Worm (Caenorhabditis elegans) whole organism, young adult: Measurements from ENCODE around the gene sri-27.

Experiments
- B0019.2 ChIP-seq: fragments of 200-800 bp; sonication (Bioruptor generic); conservative IDR thresholded peaks from 2 replicates; pipeline ENCODE4 v1.3.6; 2022; ENCODE audit warnings: missing genetic modification reagents, missing genetic modification characterization, missing compliant biosample characterization
- B0261.1 ChIP-seq: sonication (generic microtip); optimal IDR thresholded peaks from 2 replicates; lab custom pipeline; 2016; ENCODE audit warnings: mild to moderate bottlenecking, missing genetic modification characterization, moderate library complexity, missing compliant biosample characterization
- B0336.3 ChIP-seq: fragments of 200-800 bp; sonication (Bioruptor generic); IDR thresholded peaks from 2 replicates; pipeline ENCODE4 v1.3.6; 2022; ENCODE audit warnings: missing genetic modification characterization, missing compliant biosample characterization
- C17E4.6 ChIP-seq: fragments of 200-800 bp; sonication (Bioruptor generic); IDR thresholded peaks from 2 replicates; pipeline ENCODE4 v1.3.6; 2022; ENCODE audit warnings: missing genetic modification reagents, missing genetic modification characterization, missing compliant biosample characterization
- D2030.7 ChIP-seq: fragments of 200-800 bp; sonication (Bioruptor generic); IDR thresholded peaks from 2 replicates; pipeline ENCODE4 v1.3.6; 2022; ENCODE audit warnings: missing genetic modification reagents, missing genetic modification characterization, missing compliant biosample characterization
- F10E7.11 ChIP-seq: sonication (generic microtip); optimal IDR thresholded peaks from 2 replicates; lab custom pipeline; 2017; ENCODE audit warnings: mild to moderate bottlenecking, missing genetic modification characterization, moderate library complexity, missing compliant biosample characterization
- F22D6.2 ChIP-seq: sonication (generic microtip); optimal IDR thresholded peaks from 2 replicates; lab custom pipeline; 2016; ENCODE audit warnings: mild to moderate bottlenecking, missing genetic modification characterization, missing compliant biosample characterization
- F39B2.1 ChIP-seq: fragments of 200-800 bp; sonication (Bioruptor generic); IDR thresholded peaks from 2 replicates; pipeline ENCODE4 v1.3.6; 2022; ENCODE audit warnings: missing genetic modification reagents, missing genetic modification characterization, missing compliant biosample characterization
- F57A8.1 ChIP-seq: fragments of 200-800 bp; sonication (Bioruptor generic); optimal IDR thresholded peaks from 2 replicates; lab custom pipeline; 2018; ENCODE audit warnings: mild to moderate bottlenecking, missing genetic modification characterization, moderate library complexity, missing compliant biosample characterization
- K11D2.4 ChIP-seq: fragments of 200-800 bp; sonication (Bioruptor generic); IDR thresholded peaks from 2 replicates; pipeline ENCODE4 v1.3.6; 2022; ENCODE audit warnings: missing genetic modification reagents, missing genetic modification characterization, missing compliant biosample characterization
- K12H6.12 ChIP-seq: fragments of 200-800 bp; sonication (Bioruptor generic); optimal IDR thresholded peaks from 2 replicates; lab custom pipeline; 2018; ENCODE audit warnings: mild to moderate bottlenecking, missing genetic modification characterization, missing compliant biosample characterization
- T07F8.4 ChIP-seq: sonication (generic microtip); optimal IDR thresholded peaks from 2 replicates; lab custom pipeline; 2016; ENCODE audit warnings: mild to moderate bottlenecking, missing genetic modification characterization, moderate library complexity, missing compliant biosample characterization
- Y53F4B.3 ChIP-seq: fragments of 200-800 bp; sonication (Bioruptor generic); IDR thresholded peaks from 2 replicates; pipeline ENCODE4 v1.3.6; 2022; ENCODE audit warnings: missing genetic modification reagents, missing genetic modification characterization, missing compliant biosample characterization
- ccch-3 ChIP-seq: fragments of 200-800 bp; sonication (Bioruptor generic); optimal IDR thresholded peaks from 2 replicates; lab custom pipeline; 2018; ENCODE audit warnings: mild to moderate bottlenecking, missing genetic modification characterization, missing compliant biosample characterization
- cebp-1 ChIP-seq, 2 experiments: fragments of 200-800 bp in 1 of 2; sonication (Bioruptor generic) in 1 of 2; sonication (generic microtip) in 1 of 2; IDR thresholded peaks in 1 of 2; optimal IDR thresholded peaks in 1 of 2; 2 replicates each; pipeline versions ENCODE4 v1.3.6 to Lab custom; 2017 to 2022; ENCODE audit warnings: missing compliant biosample characterization in 2 of 2, missing genetic modification characterization in 2 of 2, mild to moderate bottlenecking in 1 of 2, missing genetic modification reagents in 1 of 2, moderate library complexity in 1 of 2
- cebp-2 ChIP-seq: fragments of 200-800 bp; sonication (Bioruptor generic); IDR thresholded peaks from 2 replicates; pipeline ENCODE4 v1.3.6; 2022; ENCODE audit warnings: missing genetic modification characterization, missing compliant biosample characterization
- ceh-27 ChIP-seq: fragments of 200-800 bp; sonication (Bioruptor generic); optimal IDR thresholded peaks from 2 replicates; lab custom pipeline; 2018; ENCODE audit warnings: mild to moderate bottlenecking, missing genetic modification characterization, moderate library complexity, missing compliant biosample characterization
- ceh-91 ChIP-seq: fragments of 200-800 bp; sonication (Bioruptor generic); IDR thresholded peaks from 2 replicates; pipeline ENCODE4 v1.3.6; 2022; ENCODE audit warnings: missing genetic modification reagents, missing genetic modification characterization, missing compliant biosample characterization
- dox-1 ChIP-seq: fragments of 200-800 bp; sonication (Bioruptor generic); IDR thresholded peaks from 2 replicates; pipeline ENCODE4 v1.3.6; 2022; ENCODE audit warnings: missing genetic modification reagents, missing genetic modification characterization, missing compliant biosample characterization
- efl-1 ChIP-seq: fragments of 150-350 bp; optimal IDR thresholded peaks from 2 replicates; lab custom pipeline; 2014; ENCODE audit warnings: missing biosample characterization, missing genetic modification reagents, missing genetic modification characterization
- egl-18 ChIP-seq: fragments of 200-800 bp; sonication (Bioruptor generic); IDR thresholded peaks from 2 replicates; pipeline ENCODE4 v1.3.6; 2022; ENCODE audit warnings: missing genetic modification reagents, missing genetic modification characterization, missing compliant biosample characterization
- hmg-1.2 ChIP-seq: fragments of 200-800 bp; sonication (Bioruptor generic); IDR thresholded peaks from 2 replicates; pipeline ENCODE4 v1.3.6; 2022; ENCODE audit warnings: missing genetic modification reagents, missing genetic modification characterization, missing compliant biosample characterization
- hrde-1 ChIP-seq: sonication (generic microtip); optimal IDR thresholded peaks from 2 replicates; lab custom pipeline; 2016; ENCODE audit warnings: missing genetic modification characterization, mild to moderate bottlenecking, missing compliant biosample characterization, moderate library complexity, missing genotype, missing genetic modification reagents, borderline replicate concordance
- lin-26 ChIP-seq: fragments of 200-800 bp; sonication (Bioruptor generic); IDR thresholded peaks from 2 replicates; pipeline ENCODE4 v1.3.6; 2022; ENCODE audit warnings: missing genetic modification reagents, missing genetic modification characterization, missing compliant biosample characterization
- lin-35 ChIP-seq, 3 experiments: fragments of 150-350 bp in 2 of 3; sonication (generic microtip) in 1 of 3; optimal IDR thresholded peaks; 2 replicates each; lab custom pipeline; 2014 to 2018; ENCODE audit warnings: missing biosample characterization in 3 of 3, missing genetic modification characterization in 3 of 3, missing genetic modification reagents in 3 of 3
- lin-40 ChIP-seq: sonication (generic microtip); optimal IDR thresholded peaks from 2 replicates; lab custom pipeline; 2016; ENCODE audit warnings: missing genetic modification characterization, mild to moderate bottlenecking, missing compliant biosample characterization, missing genotype, missing genetic modification reagents
- lin-54 ChIP-seq: fragments of 200-800 bp; sonication (Bioruptor generic); optimal IDR thresholded peaks from 2 replicates; lab custom pipeline; 2018; ENCODE audit warnings: mild to moderate bottlenecking, missing genetic modification characterization, missing compliant biosample characterization
- madf-8 ChIP-seq: fragments of 200-800 bp; sonication (Bioruptor generic); conservative IDR thresholded peaks from 2 replicates; pipeline ENCODE4 v1.3.6; 2022; ENCODE audit warnings: missing genetic modification reagents, missing genetic modification characterization, missing compliant biosample characterization
- mcd-1 ChIP-seq: fragments of 200-800 bp; sonication (Bioruptor generic); IDR thresholded peaks from 2 replicates; pipeline ENCODE4 v1.3.6; 2022; ENCODE audit warnings: missing genetic modification reagents, missing genetic modification characterization, missing compliant biosample characterization
- mes-4 ChIP-seq: sonication (generic microtip); optimal IDR thresholded peaks from 2 replicates; lab custom pipeline; 2016; ENCODE audit warnings: missing genotype, missing genetic modification characterization, missing compliant biosample characterization
- mxl-1 ChIP-seq: sonication (generic microtip); optimal IDR thresholded peaks from 2 replicates; lab custom pipeline; 2016; ENCODE audit warnings: missing genetic modification characterization, missing compliant biosample characterization
- nhr-27 ChIP-seq: fragments of 200-800 bp; sonication (Bioruptor generic); optimal IDR thresholded peaks from 2 replicates; lab custom pipeline; 2018; ENCODE audit warnings: mild to moderate bottlenecking, missing genetic modification characterization, moderate library complexity, missing compliant biosample characterization
- repo-1 ChIP-seq: sonication (generic microtip); optimal IDR thresholded peaks from 2 replicates; lab custom pipeline; 2017; ENCODE audit warnings: mild to moderate bottlenecking, missing genetic modification characterization, missing compliant biosample characterization
- snpc-3.4 ChIP-seq: sonication (generic microtip); optimal IDR thresholded peaks from 2 replicates; lab custom pipeline; 2017; ENCODE audit warnings: missing genetic modification characterization, mild to moderate bottlenecking, missing compliant biosample characterization, antibody characterized with exemption, moderate library complexity, missing genotype, missing genetic modification reagents
- somi-1 ChIP-seq: fragments of 200-800 bp; sonication (Bioruptor generic); optimal IDR thresholded peaks from 2 replicates; lab custom pipeline; 2018; ENCODE audit warnings: mild to moderate bottlenecking, missing genetic modification characterization, missing compliant biosample characterization
- sptf-2 ChIP-seq: fragments of 200-800 bp; sonication (Bioruptor generic); optimal IDR thresholded peaks from 2 replicates; lab custom pipeline; 2018; ENCODE audit warnings: mild to moderate bottlenecking, missing genetic modification characterization, missing compliant biosample characterization
- tlf-1 ChIP-seq: fragments of 200-800 bp; sonication (Bioruptor generic); optimal IDR thresholded peaks from 2 replicates; lab custom pipeline; 2018; ENCODE audit warnings: mild to moderate bottlenecking, missing genetic modification characterization, missing compliant biosample characterization
- zfh-2 ChIP-seq: fragments of 200-800 bp; sonication (Bioruptor generic); conservative IDR thresholded peaks from 2 replicates; pipeline ENCODE4 v1.3.6; 2022; ENCODE audit warnings: missing genetic modification reagents, missing genetic modification characterization, missing compliant biosample characterization
- ztf-22 ChIP-seq: fragments of 200-800 bp; sonication (Bioruptor generic); optimal IDR thresholded peaks from 2 replicates; lab custom pipeline; 2018; ENCODE audit warnings: mild to moderate bottlenecking, missing genetic modification characterization, moderate library complexity, missing compliant biosample characterization
- ztf-3 ChIP-seq: fragments of 200-800 bp; sonication (Bioruptor generic); optimal IDR thresholded peaks from 2 replicates; lab custom pipeline; 2018; ENCODE audit warnings: mild to moderate bottlenecking, missing genetic modification characterization, missing compliant biosample characterization

The sri-27 gene

DNA sequence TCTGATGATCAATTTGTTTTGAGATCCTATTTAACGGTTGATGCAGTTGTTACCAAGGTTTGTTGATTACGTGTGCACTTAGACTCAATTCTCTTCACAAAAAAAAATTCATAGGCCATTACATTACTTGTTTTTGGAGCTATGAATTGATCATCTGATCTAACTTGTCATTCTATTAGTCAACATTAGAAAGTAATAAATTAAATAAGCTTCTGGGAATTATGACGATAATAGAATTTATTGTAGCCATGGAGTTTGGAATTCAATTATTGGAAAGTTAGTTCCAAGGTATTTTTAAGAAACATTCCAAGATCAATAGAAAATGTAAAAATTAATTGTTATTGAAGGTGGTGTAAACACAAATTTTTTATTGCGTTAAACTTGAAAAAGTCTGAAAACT lies 7.2 kb upstream of the sri-27 start (continued):
- TF ChIP-seq F22D6.2 (tag; lab: Kevin White, UChicago) (no peak), snpc-3.4 (tag; lab: Kevin White, UChicago) (no peak), somi-1 (no peak), K12H6.12 (no peak), tlf-1 (GFP tag; lab: Kevin White, UChicago) (no peak), lin-26 (no peak), F39B2.1 (GFP tag; lab: Robert Waterston, UW) (no peak)
- TF ChIP-seq, all 124 proteins: peak for 0

DNA sequence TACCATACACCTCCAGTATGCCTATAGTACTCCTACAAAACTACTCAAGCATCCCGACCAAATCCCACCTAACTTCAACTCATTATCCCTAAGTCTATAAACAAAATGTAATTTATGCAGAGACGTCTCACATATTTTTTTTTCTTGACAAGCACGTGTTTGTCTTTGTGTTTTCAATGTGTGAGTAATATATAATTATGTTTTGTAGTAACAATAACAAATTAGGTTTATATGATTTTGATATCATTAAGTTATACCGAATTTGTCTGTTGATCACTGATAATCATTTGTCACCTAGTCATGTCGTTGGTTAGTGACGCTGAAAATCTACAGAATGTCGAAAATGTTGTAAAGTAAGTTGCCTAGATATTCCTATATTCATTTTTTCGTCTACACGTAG lies 5.5 kb upstream of the sri-27 start, which contains the start of gene srw-102:
Gene srw-102 (plus strand): TSS at position 301 of the 400 bp plus-strand sequence.
- TF ChIP-seq efl-1 (GFP tag; lab: Kevin White, UChicago), result no peak
- TF ChIP-seq nhr-27, result no peak
- TF ChIP-seq hmg-1.2 (GFP tag; lab: Robert Waterston, UW), result no peak
- no peak for TF ChIP-seq egl-18 (GFP tag; lab: Robert Waterston, UW)
- no peak for TF ChIP-seq ceh-91 (GFP tag; lab: Robert Waterston, UW)
- no peak for TF ChIP-seq ztf-22 (GFP tag; lab: Kevin White, UChicago)
- TF ChIP-seq B0019.2 (GFP tag; lab: Robert Waterston, UW), result no peak
- TF ChIP-seq lin-54, result no peak
- TF ChIP-seq cebp-1 (GFP tag; IDR thresholded peaks at IDR 0.05; lab: Robert Waterston, UW), result no peak
- TF ChIP-seq cebp-1 (tag; optimal IDR thresholded peaks at IDR 0.05; lab: Kevin White, UChicago), result no peak
- TF ChIP-seq T07F8.4, result no peak
- no peak for TF ChIP-seq ztf-3

DNA sequence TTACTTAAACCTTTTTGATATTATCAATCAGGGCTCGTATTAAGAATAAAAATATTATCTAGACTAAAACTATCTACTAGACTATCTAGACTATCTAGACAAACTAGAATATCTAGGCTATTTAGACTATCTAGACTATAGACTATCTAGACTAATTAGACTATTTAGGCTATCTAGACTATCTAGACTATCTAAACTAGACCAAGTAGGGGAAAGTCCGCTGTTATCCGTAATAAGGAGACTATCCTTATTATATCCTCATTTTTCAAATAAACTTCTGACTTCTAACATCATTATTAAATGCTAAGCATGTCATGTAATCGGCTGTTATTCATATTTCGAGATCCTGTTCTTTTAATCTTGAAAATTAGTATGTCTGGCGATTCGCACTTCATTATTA lies 3.5 kb upstream of the sri-27 start, which contains the start of gene srw-101:
Gene srw-101 (plus strand): TSS at position 301 of the 400 bp plus-strand sequence.
- TF ChIP-seq lin-35 (GFP tag; optimal IDR thresholded peaks at IDR 0.05; lab: Kevin White, UChicago), result no peak

DNA sequence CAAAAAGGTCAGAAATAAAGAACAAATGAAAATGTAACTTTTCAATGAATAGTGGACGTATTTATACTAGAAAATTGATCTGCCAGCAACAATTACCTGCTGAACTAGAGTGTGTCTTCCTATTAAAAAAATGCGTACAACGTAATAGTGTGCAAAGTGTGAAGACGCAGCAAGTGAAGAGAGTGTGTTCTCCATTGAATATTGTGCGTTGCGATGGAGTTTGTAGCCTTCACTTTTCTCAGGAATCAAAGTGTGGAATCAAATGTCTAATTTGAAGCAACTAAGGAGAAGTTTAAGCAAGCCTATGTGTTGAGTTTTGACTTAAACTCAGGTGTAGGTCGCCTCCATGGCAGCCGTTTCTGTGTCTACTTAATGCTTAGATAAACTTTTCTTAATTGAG lies 6.5 kb downstream of the sri-27 start, which contains the start of gene gst-21:
Gene gst-21 (minus strand): TSS at position 101 of the 400 bp plus-strand sequence.
- TF ChIP-seq K11D2.4 (GFP tag; lab: Robert Waterston, UW) (no peak), lin-40 (no peak), repo-1 (tag; lab: Kevin White, UChicago) (no peak), madf-8 (GFP tag; lab: Robert Waterston, UW) (no peak), C17E4.6 (GFP tag; lab: Robert Waterston, UW) (no peak), hrde-1 (tag; lab: Kevin White, UChicago) (no peak), ccch-3 (GFP tag; lab: Kevin White, UChicago) (no peak)

DNA sequence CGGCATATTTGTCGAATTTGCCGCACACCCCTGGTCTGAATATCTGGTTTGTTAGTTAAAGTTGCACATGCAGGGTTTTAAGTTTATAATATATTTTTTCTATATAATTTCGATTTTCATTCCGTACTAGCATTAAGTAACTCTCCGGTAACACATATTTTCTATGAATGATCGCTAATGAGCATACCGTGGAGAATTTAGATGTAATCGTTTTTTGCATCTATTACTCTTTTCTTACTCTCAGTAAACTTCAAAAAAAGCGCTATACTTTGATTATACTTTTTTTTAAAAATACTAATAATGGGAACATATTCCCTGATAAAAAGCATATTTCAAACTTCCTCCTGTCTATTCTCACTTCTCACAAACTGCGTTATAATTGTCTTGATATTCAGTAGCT lies 9.1 kb downstream of the sri-27 start, which contains the start of gene str-160:
Gene str-160 (plus strand): TSS at position 301 of the 400 bp plus-strand sequence.
- TF ChIP-seq D2030.7 (GFP tag; lab: Robert Waterston, UW) (no peak), cebp-2 (GFP tag; lab: Robert Waterston, UW) (no peak)

DNA sequence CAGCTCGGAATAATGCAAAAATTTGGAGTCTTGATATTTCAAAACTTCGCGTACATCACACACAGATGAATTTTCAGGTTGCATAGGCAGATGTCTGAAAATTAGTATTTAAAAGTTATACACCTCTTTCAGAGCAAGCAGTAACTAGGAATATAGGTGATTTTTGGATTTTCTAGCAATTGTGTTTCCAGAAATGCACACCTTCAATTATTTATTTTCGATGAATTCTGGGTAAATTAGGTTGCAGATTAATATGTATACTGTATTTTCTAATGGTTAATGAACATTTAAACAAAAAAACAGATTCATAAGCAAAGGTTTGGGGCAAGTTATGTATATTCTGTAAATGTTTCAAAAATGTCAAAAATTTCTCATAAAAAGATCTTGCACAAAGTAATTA lies 15.6 kb downstream of the sri-27 start, which contains the start of gene srab-25:
Gene srab-25 (minus strand): TSS at position 101 of the 400 bp plus-strand sequence.
- no peak for TF ChIP-seq F57A8.1 (GFP tag; lab: Kevin White, UChicago)
- TF ChIP-seq B0261.1, result no peak
- TF ChIP-seq ceh-27 (GFP tag; lab: Kevin White, UChicago), result no peak
- TF ChIP-seq B0336.3 (GFP tag; lab: Robert Waterston, UW), result no peak
- no peak for TF ChIP-seq mes-4 (tag; lab: Kevin White, UChicago)
- TF ChIP-seq zfh-2 (GFP tag; lab: Robert Waterston, UW), result no peak
- TF ChIP-seq dox-1 (GFP tag; lab: Robert Waterston, UW), result no peak
- TF ChIP-seq ccch-3 (GFP tag; lab: Kevin White, UChicago), result no peak
- TF ChIP-seq F22D6.2 (tag; lab: Kevin White, UChicago), result no peak
- TF ChIP-seq D2030.7 (GFP tag; lab: Robert Waterston, UW), result no peak
- TF ChIP-seq mcd-1 (GFP tag; lab: Robert Waterston, UW), result no peak
- no peak for TF ChIP-seq sptf-2 (GFP tag; lab: Kevin White, UChicago)
- no peak for TF ChIP-seq F10E7.11 (tag; lab: Kevin White, UChicago)
- no peak for TF ChIP-seq K11D2.4 (GFP tag; lab: Robert Waterston, UW)
- no peak for TF ChIP-seq ztf-3
- no peak for TF ChIP-seq mxl-1
- no peak for TF ChIP-seq Y53F4B.3 (GFP tag; lab: Robert Waterston, UW)
